Worm (Caenorhabditis elegans): ENCODE measurements around the gene hpo-26.
"Not testable (repeated sequence)": the region's sequence is repeated elsewhere in the genome, so short reads cannot be mapped to it uniquely, and the experiment has no call there.

The hpo-26 gene

ce11 chrV:6533030-6533429 lies at the start of gene hpo-26:
Gene hpo-26 (minus strand): TSS chrV:6533060.
- TF ChIP-seq attf-6 (GFP tag; IDR thresholded peaks at IDR 0.05) (no peak), B0019.2 (GFP tag; conservative IDR thresholded peaks at IDR 0.05) (no peak), nhr-80 (tag; optimal IDR thresholded peaks at IDR 0.05) (no peak)

- TF ChIP-seq nfya-2 (GFP tag; IDR thresholded peaks at IDR 0.05); pbrm-1 (GFP tag; IDR thresholded peaks at IDR 0.05); nhr-27 (tag; optimal IDR thresholded peaks at IDR 0.05): not testable (repeated sequence)
These were observed 48.9 kb upstream of the hpo-26 start, which contains the start of gene ZK1055.4 for ce11 chrV:6581762-6582161. Gene ZK1055.4 (plus strand): TSS chrV:6582062.

DNA sequence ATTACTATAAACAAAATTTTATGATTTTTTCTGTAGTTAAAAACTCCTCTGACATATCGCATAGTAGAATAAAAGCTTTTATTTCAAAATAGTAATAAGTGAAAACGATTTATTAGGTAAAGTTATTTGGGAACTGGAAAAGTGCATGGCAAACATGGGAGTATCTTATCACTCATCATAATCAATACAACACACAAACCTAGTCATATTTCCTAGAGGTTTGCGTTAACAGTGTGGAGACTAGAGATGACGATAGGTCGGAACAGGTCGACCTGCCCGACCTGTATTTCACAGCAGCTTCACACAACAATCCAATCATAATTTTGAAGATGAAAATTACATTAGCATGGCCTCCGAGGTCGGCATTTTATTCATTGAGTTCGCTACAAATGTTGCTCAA lies 47.1 kb upstream of the hpo-26 start, which contains the start of gene EGAP9.3:
EGAP9.3 (minus strand) TSS at position 131 of the 400 bp plus-strand sequence.
- no peak for TF ChIP-seq hlh-26 (GFP tag; conservative IDR thresholded peaks at IDR 0.05)
- peak; percentile 59 for TF ChIP-seq nhr-80 (tag; optimal IDR thresholded peaks at IDR 0.05)

ce11 chrV:6576567-6576966 lies 43.7 kb upstream of the hpo-26 start, which contains the start of gene EGAP9.4:
Gene EGAP9.4 (plus strand): TSS chrV:6576867.
- TF ChIP-seq hlh-26 (GFP tag; conservative IDR thresholded peaks at IDR 0.05) (no peak), F52B5.7 (tag; optimal IDR thresholded peaks at IDR 0.05) (no peak), B0261.1 (tag; optimal IDR thresholded peaks at IDR 0.05) (no peak), D2030.7 (GFP tag; IDR thresholded peaks at IDR 0.05) (no peak), F23B12.7 (tag; optimal IDR thresholded peaks at IDR 0.05; ENCODE audit: insufficient read depth) (no peak), aptf-2 (GFP tag; conservative IDR thresholded peaks at IDR 0.05) (no peak), ztf-26 (tag; optimal IDR thresholded peaks at IDR 0.05) (no peak), lsl-1 (GFP tag; optimal IDR thresholded peaks at IDR 0.05) (no peak), ztf-25 (GFP tag; IDR thresholded peaks at IDR 0.05) (no peak), egl-18 (GFP tag; IDR thresholded peaks at IDR 0.05) (no peak), F57C9.4 (tag; optimal IDR thresholded peaks at IDR 0.05) (no peak), attf-3 (GFP tag; conservative IDR thresholded peaks at IDR 0.05) (no peak)

- TF ChIP-seq efl-1 (GFP tag; optimal IDR thresholded peaks at IDR 0.05) = no peak
- TF ChIP-seq nhr-80 (tag; optimal IDR thresholded peaks at IDR 0.05) = peak; percentile 84
- no peak for TF ChIP-seq K11D2.4 (GFP tag; IDR thresholded peaks at IDR 0.05)
- TF ChIP-seq lin-26 (GFP tag; IDR thresholded peaks at IDR 0.05) = no peak
- no peak for TF ChIP-seq lin-35 (GFP tag; optimal IDR thresholded peaks at IDR 0.05)
- no peak for TF ChIP-seq madf-6 (GFP tag; IDR thresholded peaks at IDR 0.05)
These were observed 42.7 kb upstream of the hpo-26 start, which contains the start of gene fut-2 for ce11 chrV:6575406-6576130. Gene fut-2 (minus strand): TSS chrV:6575890.

DNA sequence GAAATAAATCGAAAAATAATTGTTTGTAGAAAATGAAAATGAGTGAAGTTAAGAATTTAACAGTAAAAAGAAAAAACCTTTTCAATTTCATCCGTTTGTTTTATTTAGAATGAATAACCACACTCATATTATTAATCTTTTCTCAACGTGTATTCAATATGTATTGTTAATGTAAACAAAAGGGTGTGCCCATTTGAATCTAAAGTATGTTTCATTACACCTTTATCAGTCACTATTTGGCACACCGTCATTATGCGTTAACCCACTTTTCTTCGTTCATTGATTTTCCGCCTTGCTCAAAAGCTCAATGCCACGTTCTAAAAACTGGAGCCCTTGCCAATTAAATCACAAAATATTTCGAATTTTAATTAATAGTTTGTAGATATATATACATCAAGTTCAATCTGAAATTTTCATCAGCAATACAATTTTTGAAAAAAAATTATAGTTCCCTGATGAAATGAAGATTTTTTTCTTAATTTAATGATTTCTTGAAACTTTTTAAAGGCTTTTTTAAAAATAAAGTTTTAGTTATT lies 33.1 kb upstream of the hpo-26 start, which contains the start of gene K04A8.1:
K04A8.1 (plus strand) TSS at position 486 of the 536 bp plus-strand sequence.
- TF ChIP-seq rec-8 (tag; optimal IDR thresholded peaks at IDR 0.05) (no peak), nhr-80 (tag; optimal IDR thresholded peaks at IDR 0.05) (peak; percentile 44)

- TF ChIP-seq lsy-27 (tag; optimal IDR thresholded peaks at IDR 0.05; ENCODE audit: borderline replicate concordance, insufficient read depth) = no peak
- TF ChIP-seq pha-4 (tag; optimal IDR thresholded peaks at IDR 0.05) = no peak
- TF ChIP-seq egrh-3 (GFP tag; IDR thresholded peaks at IDR 0.05) = no peak
- no peak for TF ChIP-seq bed-1 (GFP tag; IDR thresholded peaks at IDR 0.05)
- TF ChIP-seq mes-4 (tag; optimal IDR thresholded peaks at IDR 0.05) = no peak
- TF ChIP-seq F57C9.4 (tag; optimal IDR thresholded peaks at IDR 0.05) = no peak
- no peak for TF ChIP-seq ztf-6 (GFP tag; IDR thresholded peaks at IDR 0.05)
These were observed 28.7 kb upstream of the hpo-26 start, which contains the start of gene spp-19 for ce11 chrV:6561592-6561991. Gene spp-19 (minus strand): TSS chrV:6561692.
